Worm (Caenorhabditis elegans): ENCODE results near the gene swd-2.1.

swd-2.1 gene

DNA sequence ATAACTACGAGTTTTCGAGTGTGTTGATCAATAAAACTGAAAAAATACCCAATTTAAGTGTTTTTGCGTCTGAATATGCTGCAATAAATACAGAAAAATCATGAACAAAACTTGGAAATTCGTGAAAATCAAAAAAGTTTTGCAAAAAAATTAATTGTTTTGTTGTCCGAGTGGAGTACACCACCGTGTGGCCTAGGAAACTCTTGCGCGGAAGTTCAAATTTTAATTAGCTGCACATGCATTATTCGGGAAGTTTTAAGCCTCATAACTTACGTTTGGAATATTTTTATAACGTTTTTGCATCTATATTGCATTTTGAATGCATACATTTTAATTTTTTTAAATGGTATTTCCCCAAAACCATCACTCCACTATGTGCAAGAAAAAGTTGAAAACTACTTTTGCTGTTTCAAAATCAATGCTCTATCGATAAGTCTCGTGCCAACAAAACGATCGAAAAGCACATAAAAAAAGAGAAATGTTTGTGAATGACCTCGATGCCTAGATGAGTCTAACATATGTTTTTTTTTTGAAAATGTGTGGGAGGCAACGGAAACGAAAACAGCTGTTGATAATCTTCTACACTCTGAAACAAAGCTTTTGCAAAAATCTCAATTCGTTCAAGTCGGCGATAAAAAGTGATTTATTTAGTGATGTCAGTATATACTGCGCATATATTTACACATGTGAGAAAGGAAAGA is 40.7 kb downstream of the swd-2.1 start (continued):
- TF ChIP-seq ceh-19 (GFP tag; optimal IDR thresholded peaks at IDR 0.05): no peak
- peak; percentile 21 for TF ChIP-seq tbx-2 (tag; optimal IDR thresholded peaks at IDR 0.05)
- TF ChIP-seq lin-11 (tag; optimal IDR thresholded peaks at IDR 0.05): no peak
- no peak for TF ChIP-seq ceh-30 (tag; optimal IDR thresholded peaks at IDR 0.05)

DNA sequence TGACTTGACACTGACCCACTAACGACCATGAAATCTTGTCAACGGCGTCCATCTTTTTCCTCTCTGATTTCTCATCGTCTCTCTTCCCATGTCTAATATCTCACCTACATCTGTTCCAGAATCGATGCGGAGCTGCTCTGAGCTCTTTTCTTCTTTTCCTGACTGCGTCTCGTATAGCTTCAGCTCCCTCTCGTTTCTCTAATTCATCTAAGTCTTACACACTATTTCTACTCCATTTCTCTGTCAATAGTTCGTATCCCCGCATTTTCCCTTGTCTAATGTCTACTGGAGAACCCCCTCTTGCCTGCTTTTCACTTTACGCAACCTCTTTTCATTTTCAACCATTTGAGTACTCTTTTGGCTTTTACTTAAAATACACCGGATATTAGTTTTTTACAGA is 42.0 kb downstream of the swd-2.1 start, which contains the start of gene ric-3:
TSS of gene ric-3 (plus strand) at position 400 of the 400 bp plus-strand sequence.
- TF ChIP-seq pat-9 (tag; optimal IDR thresholded peaks at IDR 0.05) (no peak), pax-1 (tag; optimal IDR thresholded peaks at IDR 0.05) (no peak), T23F11.4 (GFP tag; optimal IDR thresholded peaks at IDR 0.05) (no peak), dmd-4 (tag; optimal IDR thresholded peaks at IDR 0.05; ENCODE audit: borderline replicate concordance) (peak; percentile 13), ceh-18 (tag; optimal IDR thresholded peaks at IDR 0.05) (peak; percentile 46), tbx-7 (tag; optimal IDR thresholded peaks at IDR 0.05) (no peak), ceh-22 (tag; optimal IDR thresholded peaks at IDR 0.05) (no peak), unc-3 (GFP tag; conservative IDR thresholded peaks at IDR 0.05) (no peak), unc-3 (tag; optimal IDR thresholded peaks at IDR 0.05) (no peak), ama-1 (optimal IDR thresholded peaks at IDR 0.05) (no peak), ceh-34 (tag; optimal IDR thresholded peaks at IDR 0.05) (peak; percentile 7), elt-4 (tag; optimal IDR thresholded peaks at IDR 0.05) (no peak), rnt-1 (tag; optimal IDR thresholded peaks at IDR 0.05) (no peak), zip-5 (tag; optimal IDR thresholded peaks at IDR 0.05) (no peak), madf-2 (tag; optimal IDR thresholded peaks at IDR 0.05) (no peak), ceh-14 (tag; optimal IDR thresholded peaks at IDR 0.05) (no peak), ceh-9 (tag; optimal IDR thresholded peaks at IDR 0.05) (no peak), mec-3 (tag; optimal IDR thresholded peaks at IDR 0.05; ENCODE audit: borderline replicate concordance) (no peak), hlh-30 (tag; optimal IDR thresholded peaks at IDR 0.05; ENCODE audit: insufficient read depth) (no peak), ceh-45 (GFP tag; IDR thresholded peaks at IDR 0.05) (no peak), fkh-10 (GFP tag; optimal IDR thresholded peaks at IDR 0.05) (no peak), ceh-31 (tag; optimal IDR thresholded peaks at IDR 0.05) (peak; percentile 70), unc-55 (GFP tag; optimal IDR thresholded peaks at IDR 0.05) (peak; percentile 80), ref-2 (tag; optimal IDR thresholded peaks at IDR 0.05) (no peak), ceh-24 (tag; optimal IDR thresholded peaks at IDR 0.05) (no peak), pag-3 (tag; optimal IDR thresholded peaks at IDR 0.05; ENCODE audit: borderline replicate concordance) (no peak), unc-86 (tag; optimal IDR thresholded peaks at IDR 0.05) (no peak), tbx-2 (tag; optimal IDR thresholded peaks at IDR 0.05) (peak; percentile 38), nhr-232 (tag; optimal IDR thresholded peaks at IDR 0.05) (no peak), gmeb-2 (tag; optimal IDR thresholded peaks at IDR 0.05) (no peak), sox-4 (tag; optimal IDR thresholded peaks at IDR 0.05) (no peak), F13H6.1 (tag; optimal IDR thresholded peaks at IDR 0.05) (no peak), hlh-8 (tag; optimal IDR thresholded peaks at IDR 0.05) (peak; percentile 73), hlh-13 (GFP tag; optimal IDR thresholded peaks at IDR 0.05) (no peak), C08G9.2 (tag; optimal IDR thresholded peaks at IDR 0.05) (no peak), C38D4.7 (GFP tag; optimal IDR thresholded peaks at IDR 0.05) (no peak), ceh-6 (GFP tag; optimal IDR thresholded peaks at IDR 0.05) (no peak), Y22D7AL.16 (tag; optimal IDR thresholded peaks at IDR 0.05) (no peak), elt-2 (tag; optimal IDR thresholded peaks at IDR 0.05) (no peak), fax-1 (tag; optimal IDR thresholded peaks at IDR 0.05) (no peak), ets-4 (tag; optimal IDR thresholded peaks at IDR 0.05) (no peak), K02D7.2 (tag; optimal IDR thresholded peaks at IDR 0.05) (no peak), fkh-6 (tag; optimal IDR thresholded peaks at IDR 0.05) (no peak), dve-1 (tag; optimal IDR thresholded peaks at IDR 0.05) (no peak), sdc-2 (tag; optimal IDR thresholded peaks at IDR 0.05) (no peak), pha-4 (tag; optimal IDR thresholded peaks at IDR 0.05) (no peak), K09A11.1 (tag; optimal IDR thresholded peaks at IDR 0.05; ENCODE audit: insufficient read depth) (no peak), lim-6 (tag; optimal IDR thresholded peaks at IDR 0.05) (peak; percentile 30)

Data from whole organism, late embryonic.